Worm (Caenorhabditis elegans): ENCODE results near the gene T04F3.5.

The T04F3.5 gene

DNA sequence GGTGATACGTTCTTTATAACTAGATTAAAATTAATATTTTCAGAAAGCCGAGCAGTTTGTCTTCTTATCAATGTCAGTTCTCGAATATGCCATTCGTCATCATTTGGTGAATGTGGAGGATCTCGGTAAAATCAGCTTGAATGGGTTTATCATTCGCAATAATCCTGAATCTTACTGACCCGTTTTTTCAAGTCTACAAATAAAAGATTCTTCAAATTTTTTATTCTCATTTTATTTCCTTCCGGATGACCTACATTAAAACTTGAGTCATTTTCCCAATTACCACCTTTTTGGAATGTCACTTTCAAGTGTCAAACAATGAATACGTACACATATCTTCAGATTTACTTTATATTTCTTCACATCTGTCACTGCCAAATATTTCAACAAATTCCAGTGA, at the start of gene T04F3.5:
Gene T04F3.5 (plus strand): TSS at position 301 of the 400 bp plus-strand sequence.
- no peak for TF ChIP-seq F13H6.1 (tag; optimal IDR thresholded peaks at IDR 0.05)
- no peak for TF ChIP-seq ceh-2 (tag; optimal IDR thresholded peaks at IDR 0.05)
- no peak for TF ChIP-seq ceh-30 (tag; optimal IDR thresholded peaks at IDR 0.05)
- no peak for TF ChIP-seq gmeb-2 (tag; optimal IDR thresholded peaks at IDR 0.05)
- no peak for TF ChIP-seq odd-2 (tag; optimal IDR thresholded peaks at IDR 0.05)
- TF ChIP-seq T23F11.4 (GFP tag; optimal IDR thresholded peaks at IDR 0.05): no peak
- no peak for TF ChIP-seq nfya-1 (tag; optimal IDR thresholded peaks at IDR 0.05)
- TF ChIP-seq dve-1 (tag; optimal IDR thresholded peaks at IDR 0.05): no peak
- TF ChIP-seq pha-2 (tag; optimal IDR thresholded peaks at IDR 0.05): no peak
- no peak for TF ChIP-seq ama-1 (optimal IDR thresholded peaks at IDR 0.05)
- TF ChIP-seq lim-6 (tag; optimal IDR thresholded peaks at IDR 0.05): no peak
- TF ChIP-seq lin-11 (tag; optimal IDR thresholded peaks at IDR 0.05): no peak
- TF ChIP-seq hlh-8 (tag; optimal IDR thresholded peaks at IDR 0.05): no peak
- no peak for TF ChIP-seq sox-2 (GFP tag; IDR thresholded peaks at IDR 0.05)
- no peak for TF ChIP-seq syd-9 (tag; optimal IDR thresholded peaks at IDR 0.05)
- no peak for TF ChIP-seq ceh-6 (GFP tag; optimal IDR thresholded peaks at IDR 0.05)
- no peak for TF ChIP-seq fax-1 (tag; optimal IDR thresholded peaks at IDR 0.05)
- TF ChIP-seq Y22D7AL.16 (tag; optimal IDR thresholded peaks at IDR 0.05): no peak

DNA sequence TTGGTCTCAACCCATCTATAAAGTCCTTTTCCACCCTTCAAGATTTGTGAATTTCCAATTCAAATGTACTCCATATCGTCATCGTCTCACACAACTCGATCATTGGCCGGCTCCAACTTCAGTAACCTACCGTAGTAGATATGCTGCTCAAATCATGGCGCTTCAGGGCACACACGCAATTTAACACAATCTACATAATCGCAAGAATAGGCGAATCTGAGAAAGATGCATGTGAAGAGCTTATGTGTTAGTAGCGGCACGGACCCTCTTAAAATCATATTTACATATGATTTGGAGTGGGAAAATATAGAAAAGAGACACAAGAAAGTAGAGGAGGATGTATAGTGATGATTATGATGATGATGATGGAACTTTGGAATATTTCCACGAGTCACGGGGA, 48.7 kb upstream of the T04F3.5 start:
- peak; percentile 52 for TF ChIP-seq unc-42 (tag; optimal IDR thresholded peaks at IDR 0.05)
- no peak for TF ChIP-seq tbx-7 (tag; optimal IDR thresholded peaks at IDR 0.05)
- no peak for TF ChIP-seq dmd-4 (tag; optimal IDR thresholded peaks at IDR 0.05; ENCODE audit: borderline replicate concordance)

DNA sequence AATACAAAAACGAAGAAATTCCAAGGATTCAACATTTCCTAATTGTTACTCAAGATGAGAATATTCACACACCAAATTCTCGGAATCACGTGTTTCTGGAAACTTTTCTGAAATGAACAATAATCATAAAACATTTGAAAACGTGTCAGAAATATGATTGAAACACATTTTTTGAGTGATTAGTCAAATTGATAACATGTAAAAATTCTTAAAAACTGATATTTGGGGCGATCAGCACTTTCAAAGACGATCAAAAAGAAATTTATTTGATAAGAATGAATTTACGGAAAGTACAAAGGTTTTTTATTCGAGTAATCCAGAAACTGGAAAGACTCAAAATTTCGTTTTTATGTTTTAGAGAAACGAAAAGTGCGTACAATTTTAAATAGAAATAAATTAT, 44.7 kb upstream of the T04F3.5 start, which contains the start of gene tre-3:
Gene tre-3 (minus strand): TSS at position 107 of the 400 bp plus-strand sequence.
- TF ChIP-seq ceh-22 (tag; optimal IDR thresholded peaks at IDR 0.05): no peak
- no peak for TF ChIP-seq C08G9.2 (tag; optimal IDR thresholded peaks at IDR 0.05)
- no peak for TF ChIP-seq ceh-6 (GFP tag; optimal IDR thresholded peaks at IDR 0.05)
- no peak for TF ChIP-seq F13H6.1 (tag; optimal IDR thresholded peaks at IDR 0.05)
- TF ChIP-seq elt-2 (tag; optimal IDR thresholded peaks at IDR 0.05): no peak
- no peak for TF ChIP-seq pax-1 (tag; optimal IDR thresholded peaks at IDR 0.05)
- no peak for TF ChIP-seq ceh-30 (tag; optimal IDR thresholded peaks at IDR 0.05)
- TF ChIP-seq unc-86 (tag; optimal IDR thresholded peaks at IDR 0.05): no peak
- no peak for TF ChIP-seq madf-2 (tag; optimal IDR thresholded peaks at IDR 0.05)
- no peak for TF ChIP-seq odd-2 (tag; optimal IDR thresholded peaks at IDR 0.05)

DNA sequence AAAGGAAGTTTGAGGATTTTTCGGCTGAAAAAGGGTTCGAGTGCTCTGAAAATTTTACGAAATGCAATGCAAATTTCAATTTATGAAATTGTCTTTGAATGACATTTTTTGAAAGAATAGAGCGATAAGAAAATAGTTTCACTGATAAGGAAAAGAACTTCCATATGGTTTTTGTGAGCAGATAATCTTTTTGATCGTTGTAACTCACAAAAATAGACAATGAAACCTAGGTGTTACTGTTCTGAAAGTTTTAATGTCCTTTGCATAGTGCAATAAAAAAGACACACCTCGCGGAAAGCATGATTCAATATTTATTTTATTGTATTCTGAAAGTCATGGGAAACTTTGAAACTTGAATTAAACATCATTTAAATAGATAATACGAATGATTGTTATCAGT, 43.5 kb upstream of the T04F3.5 start:
- no peak for TF ChIP-seq hlh-15 (tag; optimal IDR thresholded peaks at IDR 0.05)
- no peak for TF ChIP-seq ceh-22 (tag; optimal IDR thresholded peaks at IDR 0.05)
- peak; percentile 23 for TF ChIP-seq elt-2 (tag; optimal IDR thresholded peaks at IDR 0.05)

DNA sequence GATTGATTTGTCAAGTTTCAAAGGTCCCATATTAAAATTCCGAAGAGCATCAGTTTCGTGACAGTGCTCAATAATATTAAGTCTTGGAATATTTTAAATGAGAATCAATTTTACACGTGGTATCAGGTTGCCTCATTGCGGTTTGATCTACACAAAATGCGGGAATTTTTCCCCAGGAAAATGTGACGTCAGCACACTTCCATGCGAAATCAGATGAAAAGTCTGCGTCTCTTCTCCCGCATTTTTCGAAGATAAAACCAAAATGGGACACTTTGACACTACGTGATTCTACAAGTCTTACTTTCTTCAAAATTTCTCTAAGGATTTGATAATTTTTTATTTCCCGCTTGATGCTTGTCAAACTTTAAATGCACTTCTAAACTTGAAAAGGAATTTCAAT, 37.6 kb upstream of the T04F3.5 start:
- TF ChIP-seq sdc-2 (tag; optimal IDR thresholded peaks at IDR 0.05) (no peak), nfya-1 (tag; optimal IDR thresholded peaks at IDR 0.05) (no peak), ceh-6 (GFP tag; optimal IDR thresholded peaks at IDR 0.05) (no peak), unc-55 (GFP tag; optimal IDR thresholded peaks at IDR 0.05) (no peak), dmd-4 (tag; optimal IDR thresholded peaks at IDR 0.05; ENCODE audit: borderline replicate concordance) (no peak), ceh-30 (tag; optimal IDR thresholded peaks at IDR 0.05) (no peak), C38D4.7 (GFP tag; optimal IDR thresholded peaks at IDR 0.05) (no peak), ceh-34 (tag; optimal IDR thresholded peaks at IDR 0.05) (no peak), ceh-48 (tag; optimal IDR thresholded peaks at IDR 0.05) (no peak), pat-9 (tag; optimal IDR thresholded peaks at IDR 0.05) (no peak), mec-3 (tag; optimal IDR thresholded peaks at IDR 0.05; ENCODE audit: borderline replicate concordance) (no peak), unc-42 (tag; optimal IDR thresholded peaks at IDR 0.05) (no peak)
